Worm (Caenorhabditis elegans) whole organism, L2 larva: ENCODE measurements around the gene str-253.

Experiments used
- C34F6.9 ChIP-seq: fragments of 150-350 bp; optimal IDR thresholded peaks from 2 replicates; lab custom pipeline; 2014; ENCODE audit warnings: missing biosample characterization, missing genetic modification characterization
- F13H6.1 ChIP-seq: sonication (generic microtip); optimal IDR thresholded peaks from 2 replicates; lab custom pipeline; 2016; ENCODE audit warnings: missing genetic modification characterization, missing compliant biosample characterization
- R02D3.7 ChIP-seq: fragments of 150-350 bp; optimal IDR thresholded peaks from 2 replicates; lab custom pipeline; 2014; ENCODE audit warnings: missing biosample characterization, missing genetic modification characterization
- Y55F3AM.14 ChIP-seq: fragments of 200-800 bp; sonication (Bioruptor generic); optimal IDR thresholded peaks from 2 replicates; lab custom pipeline; 2018; ENCODE audit warnings: mild to moderate bottlenecking, missing genetic modification characterization, missing compliant biosample characterization
- ZK546.5 ChIP-seq: sonication (generic microtip); optimal IDR thresholded peaks from 2 replicates; lab custom pipeline; 2017; ENCODE audit warnings: missing biosample characterization, missing genetic modification characterization
- alr-1 ChIP-seq: fragments of 150-350 bp; optimal IDR thresholded peaks from 2 replicates; lab custom pipeline; 2014; ENCODE audit warnings: missing biosample characterization, missing genetic modification characterization
- aly-2 ChIP-seq: fragments of 150-350 bp; optimal IDR thresholded peaks from 2 replicates; lab custom pipeline; 2014; ENCODE audit warnings: missing biosample characterization, missing genetic modification characterization
- ceh-16 ChIP-seq: fragments of 150-350 bp; optimal IDR thresholded peaks from 2 replicates; lab custom pipeline; 2014; ENCODE audit warnings: missing biosample characterization, missing genetic modification characterization
- ceh-82 ChIP-seq: fragments of 150-350 bp; optimal IDR thresholded peaks from 2 replicates; lab custom pipeline; 2014; ENCODE audit warnings: missing biosample characterization, missing genetic modification characterization
- crh-2 ChIP-seq: sonication (generic microtip); optimal IDR thresholded peaks from 2 replicates; lab custom pipeline; 2017; ENCODE audit warnings: missing biosample characterization, missing genetic modification characterization
- dmd-4 ChIP-seq: sonication (generic microtip); optimal IDR thresholded peaks from 2 replicates; lab custom pipeline; 2017; ENCODE audit warnings: missing biosample characterization, missing genetic modification characterization
- egl-27 ChIP-seq: sonication (generic microtip); optimal IDR thresholded peaks from 3 replicates; lab custom pipeline; 2017; ENCODE audit warnings: missing biosample characterization, missing genetic modification reagents, missing genetic modification characterization
- elt-1 ChIP-seq: fragments of 150-350 bp; optimal IDR thresholded peaks from 2 replicates; lab custom pipeline; 2014; ENCODE audit warnings: missing biosample characterization, missing genetic modification characterization
- elt-3 ChIP-seq: sonication (generic microtip); optimal IDR thresholded peaks from 2 replicates; lab custom pipeline; 2017; ENCODE audit warnings: missing biosample characterization, missing genetic modification characterization
- gmeb-1 ChIP-seq: fragments of 150-350 bp; optimal IDR thresholded peaks from 2 replicates; lab custom pipeline; 2014; ENCODE audit warnings: missing biosample characterization, missing genetic modification characterization
- lin-11 ChIP-seq: fragments of 150-350 bp; sonication (generic microtip); optimal IDR thresholded peaks from 2 replicates; lab custom pipeline; 2014; ENCODE audit warnings: missing biosample characterization, missing genetic modification characterization, inconsistent platforms, mixed read lengths
- lin-39 ChIP-seq: fragments of 150-350 bp; optimal IDR thresholded peaks from 2 replicates; lab custom pipeline; 2014; ENCODE audit warnings: missing biosample characterization, missing genetic modification reagents, missing genetic modification characterization
- lsy-2 ChIP-seq, 2 experiments: fragments of 150-350 bp in 1 of 2; sonication (generic microtip) in 1 of 2; optimal IDR thresholded peaks; 2 replicates each; lab custom pipeline; 2014 to 2017; ENCODE audit warnings: missing biosample characterization in 2 of 2, missing genetic modification characterization in 2 of 2
- mab-5 ChIP-seq: fragments of 150-350 bp; optimal IDR thresholded peaks from 2 replicates; lab custom pipeline; 2014; ENCODE audit warnings: missing biosample characterization, missing genetic modification characterization
- mbf-1 ChIP-seq: sonication (generic microtip); optimal IDR thresholded peaks from 2 replicates; lab custom pipeline; 2017; ENCODE audit warnings: missing biosample characterization, missing genetic modification characterization
- mdl-1 ChIP-seq, 2 experiments: fragments of 150-350 bp in 1 of 2; sonication (generic microtip) in 1 of 2; optimal IDR thresholded peaks; 2 replicates each; lab custom pipeline; 2017; ENCODE audit warnings: missing biosample characterization in 2 of 2, missing genetic modification characterization in 2 of 2
- nhr-10 ChIP-seq: sonication (generic microtip); optimal IDR thresholded peaks from 2 replicates; lab custom pipeline; 2017; ENCODE audit warnings: missing biosample characterization, missing genetic modification characterization
- nhr-11 ChIP-seq: fragments of 150-350 bp; optimal IDR thresholded peaks from 2 replicates; lab custom pipeline; 2014; ENCODE audit warnings: missing biosample characterization, missing genetic modification characterization
- nhr-21 ChIP-seq: fragments of 150-350 bp; optimal IDR thresholded peaks from 2 replicates; lab custom pipeline; 2014; ENCODE audit warnings: missing biosample characterization, missing genetic modification characterization
- nhr-23 ChIP-seq: fragments of 150-350 bp; optimal IDR thresholded peaks from 2 replicates; lab custom pipeline; 2014; ENCODE audit warnings: missing biosample characterization, missing genetic modification reagents, missing genetic modification characterization
- nhr-25 ChIP-seq: fragments of 150-350 bp; sonication (generic microtip); optimal IDR thresholded peaks from 3 replicates; lab custom pipeline; 2014; ENCODE audit warnings: missing biosample characterization, missing genetic modification characterization
- nhr-77 ChIP-seq: fragments of 150-350 bp; optimal IDR thresholded peaks from 2 replicates; lab custom pipeline; 2014; ENCODE audit warnings: missing biosample characterization, missing genetic modification characterization
- sem-4 ChIP-seq: fragments of 150-350 bp; optimal IDR thresholded peaks from 2 replicates; lab custom pipeline; 2014; ENCODE audit warnings: missing biosample characterization, missing genetic modification reagents, missing genetic modification characterization
- skn-1 ChIP-seq: sonication (generic microtip); optimal IDR thresholded peaks from 2 replicates; lab custom pipeline; 2017; ENCODE audit warnings: missing biosample characterization, missing genetic modification characterization
- sma-3 ChIP-seq: sonication (generic microtip); optimal IDR thresholded peaks from 2 replicates; lab custom pipeline; 2016; ENCODE audit warnings: missing genetic modification reagents, missing genetic modification characterization, missing compliant biosample characterization
- sma-9 ChIP-seq, 2 experiments: fragments of 150-350 bp in 1 of 2; sonication (generic microtip) in 1 of 2; optimal IDR thresholded peaks; 2 replicates each; lab custom pipeline; 2014 to 2016; ENCODE audit warnings: missing genetic modification characterization in 2 of 2, mild to moderate bottlenecking in 1 of 2, missing biosample characterization in 1 of 2, missing compliant biosample characterization in 1 of 2, missing genetic modification reagents in 1 of 2, moderate library complexity in 1 of 2
- unc-55 ChIP-seq: fragments of 150-350 bp; sonication (generic microtip); optimal IDR thresholded peaks from 3 replicates; lab custom pipeline; 2014; ENCODE audit warnings: missing biosample characterization, missing genetic modification reagents, missing genetic modification characterization
- ztf-1 ChIP-seq: fragments of 200-800 bp; sonication (Bioruptor generic); conservative IDR thresholded peaks from 2 replicates; pipeline ENCODE4 v1.3.6; 2022; ENCODE audit warnings: missing genetic modification characterization, missing compliant biosample characterization
- ztf-11 ChIP-seq: sonication (generic microtip); optimal IDR thresholded peaks from 2 replicates; lab custom pipeline; 2017; ENCODE audit warnings: missing biosample characterization, missing genetic modification characterization
- ztf-4 ChIP-seq: fragments of 150-350 bp; optimal IDR thresholded peaks from 2 replicates; lab custom pipeline; 2014; ENCODE audit warnings: missing biosample characterization, missing genetic modification characterization

Gene str-253

ce11 chrV:2277260-2277659, 22.9 kb upstream of the str-253 start:
- no peak for TF ChIP-seq nhr-77 (tag; lab: Kevin White, UChicago)
- no peak for TF ChIP-seq Y55F3AM.14 (GFP tag; lab: Kevin White, UChicago)
- TF ChIP-seq nhr-11 (tag; lab: Kevin White, UChicago): no peak
- no peak for TF ChIP-seq F13H6.1 (tag; lab: Kevin White, UChicago)
- TF ChIP-seq sma-9 (GFP tag; optimal IDR thresholded peaks at IDR 0.05; lab: Kevin White, UChicago): no peak
- no peak for TF ChIP-seq sma-9 (tag; optimal IDR thresholded peaks at IDR 0.05; lab: Kevin White, UChicago)
- TF ChIP-seq elt-1 (tag; lab: Kevin White, UChicago): no peak
- no peak for TF ChIP-seq unc-55 (GFP tag; lab: Kevin White, UChicago)
- no peak for TF ChIP-seq gmeb-1 (tag; lab: Kevin White, UChicago)
- no peak for TF ChIP-seq lin-11 (tag; lab: Kevin White, UChicago)
- no peak for TF ChIP-seq egl-27
- no peak for TF ChIP-seq dmd-4 (tag; lab: Kevin White, UChicago)
- TF ChIP-seq mbf-1 (tag; lab: Kevin White, UChicago): no peak
- TF ChIP-seq alr-1: no peak
- no peak for TF ChIP-seq C34F6.9 (tag; lab: Kevin White, UChicago)
- no peak for TF ChIP-seq ztf-4 (tag; lab: Kevin White, UChicago)
- TF ChIP-seq crh-2: no peak
- TF ChIP-seq ztf-1 (GFP tag; lab: Robert Waterston, UW): no peak
- TF ChIP-seq, all 48 proteins: peak for 0

ce11 chrV:2274253-2274892, 20.0 kb upstream of the str-253 start, which contains the start of the genes Y5H2A.4 and abu-4:
Y5H2A.4 (minus strand) TSS chrV:2274353.
abu-4 (plus strand) TSS chrV:2274842.
- no peak for TF ChIP-seq ceh-16 (tag; lab: Kevin White, UChicago)
- TF ChIP-seq nhr-23: no peak
- TF ChIP-seq mdl-1 (tag; optimal IDR thresholded peaks at IDR 0.05; lab: Kevin White, UChicago): no peak
- TF ChIP-seq unc-55 (GFP tag; lab: Kevin White, UChicago): no peak

- TF ChIP-seq egl-27 (no peak), R02D3.7 (tag; lab: Kevin White, UChicago) (no peak), elt-1 (tag; lab: Kevin White, UChicago) (no peak), aly-2 (tag; lab: Kevin White, UChicago) (no peak), nhr-25 (tag; lab: Kevin White, UChicago) (no peak), Y55F3AM.14 (GFP tag; lab: Kevin White, UChicago) (no peak), nhr-23 (no peak), ceh-82 (tag; lab: Kevin White, UChicago) (no peak), mab-5 (tag; lab: Kevin White, UChicago) (no peak), ZK546.5 (tag; lab: Kevin White, UChicago) (no peak), nhr-11 (tag; lab: Kevin White, UChicago) (no peak), ceh-16 (tag; lab: Kevin White, UChicago) (no peak), lsy-2 (tag; optimal IDR thresholded peaks at IDR 0.05; lab: Kevin White, UChicago) (no peak), C34F6.9 (tag; lab: Kevin White, UChicago) (no peak), F13H6.1 (tag; lab: Kevin White, UChicago) (no peak), lin-39 (tag; lab: Kevin White, UChicago) (no peak), gmeb-1 (tag; lab: Kevin White, UChicago) (no peak), sma-9 (GFP tag; optimal IDR thresholded peaks at IDR 0.05; lab: Kevin White, UChicago) (no peak), sma-9 (tag; optimal IDR thresholded peaks at IDR 0.05; lab: Kevin White, UChicago) (no peak)
Observed at ce11 chrV:2271750-2272149, 17.3 kb upstream of the str-253 start, which contains the start of gene Y5H2A.1. Y5H2A.1 (minus strand) TSS chrV:2271850.

- no peak for TF ChIP-seq C34F6.9 (tag; lab: Kevin White, UChicago)
- TF ChIP-seq ZK546.5 (tag; lab: Kevin White, UChicago): no peak
- no peak for TF ChIP-seq elt-3 (tag; lab: Kevin White, UChicago)
- TF ChIP-seq ceh-16 (tag; lab: Kevin White, UChicago): no peak
- TF ChIP-seq nhr-10 (tag; lab: Kevin White, UChicago): no peak
- no peak for TF ChIP-seq sma-3 (GFP tag; lab: Kevin White, UChicago)
- no peak for TF ChIP-seq nhr-21
- TF ChIP-seq mdl-1 (tag; optimal IDR thresholded peaks at IDR 0.05; lab: Kevin White, UChicago): no peak
- no peak for TF ChIP-seq alr-1
- TF ChIP-seq nhr-25 (tag; lab: Kevin White, UChicago): no peak
- TF ChIP-seq elt-1 (tag; lab: Kevin White, UChicago): no peak
- TF ChIP-seq sem-4 (tag; lab: Kevin White, UChicago): no peak
- TF ChIP-seq skn-1 (tag; lab: Kevin White, UChicago): no peak
- no peak for TF ChIP-seq ztf-11 (tag; lab: Kevin White, UChicago)
- no peak for TF ChIP-seq mbf-1 (tag; lab: Kevin White, UChicago)
- TF ChIP-seq, all 48 proteins: peak for 0
Observed at ce11 chrV:2266958-2267357, 12.6 kb upstream of the str-253 start, which contains the start of gene nhr-275. nhr-275 (minus strand) TSS chrV:2267058.
